Fruit fly (Drosophila melanogaster): Measurements from ENCODE around the gene CG1662.

CG1662 gene

DNA sequence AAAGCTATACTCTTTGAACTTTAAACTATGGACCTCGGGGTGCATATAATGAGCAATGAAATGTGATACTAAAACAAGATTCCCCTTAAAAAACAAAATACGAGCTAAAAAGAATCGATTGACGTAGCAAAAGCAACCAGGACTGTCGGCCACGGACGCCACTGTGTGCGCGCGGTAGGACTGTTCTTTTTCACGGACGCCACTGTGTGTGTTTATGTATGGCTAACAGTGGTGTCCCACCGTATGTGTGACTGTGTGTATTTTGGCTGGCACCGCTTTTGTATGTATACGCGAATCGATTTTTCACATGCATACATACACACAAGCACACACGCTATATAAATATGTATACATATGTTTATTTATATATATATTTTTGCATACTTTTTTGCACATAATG lies 3.6 kb upstream of the CG1662 start:
- no peak for TF ChIP-seq Ets97D (GFP tag; optimal IDR thresholded peaks at IDR 0.05)
- TF ChIP-seq CG1647 (GFP tag; optimal IDR thresholded peaks at IDR 0.05): peak; percentile 43
- TF ChIP-seq HLH4C (GFP tag; IDR thresholded peaks at IDR 0.05; ENCODE audit: partially characterized antibody): no peak
- no peak for TF ChIP-seq Poxn (GFP tag; IDR thresholded peaks at IDR 0.05)
- TF ChIP-seq CG32772 (GFP tag; IDR thresholded peaks at IDR 0.05): peak; percentile 38; the same call in 1 of the 2 replicates
- peak; percentile 20; the same call in 1 of the 2 replicates for TF ChIP-seq CG1024 (GFP tag; IDR thresholded peaks at IDR 0.05)
- peak; percentile 17 for TF ChIP-seq CG4617 (GFP tag; optimal IDR thresholded peaks at IDR 0.05; ENCODE audit: borderline replicate concordance)
- TF ChIP-seq Oli (tag; optimal IDR thresholded peaks at IDR 0.05): peak; percentile 4
- TF ChIP-seq esg (GFP tag; conservative IDR thresholded peaks at IDR 0.05): no peak
- peak; percentile 62 for TF ChIP-seq h (optimal IDR thresholded peaks at IDR 0.05)
- TF ChIP-seq ewg (GFP tag; optimal IDR thresholded peaks at IDR 0.05): peak; percentile 12
- peak; percentile 40 for TF ChIP-seq B-H2 (GFP tag; optimal IDR thresholded peaks at IDR 0.05)
- no peak for TF ChIP-seq CG15479 (GFP tag; optimal IDR thresholded peaks at IDR 0.05)
- TF ChIP-seq rib (GFP tag; IDR thresholded peaks at IDR 0.05): peak; percentile 90
- peak; percentile 34 for TF ChIP-seq Xrp1 (GFP tag; IDR thresholded peaks at IDR 0.05)
- peak; percentile 52 for TF ChIP-seq CG12155 (GFP tag; optimal IDR thresholded peaks at IDR 0.05)
- peak; percentile 35 for TF ChIP-seq slp2 (GFP tag; optimal IDR thresholded peaks at IDR 0.05)
- TF ChIP-seq CG4707 (GFP tag; optimal IDR thresholded peaks at IDR 0.05): no peak
- no peak for TF ChIP-seq gcm (GFP tag; optimal IDR thresholded peaks at IDR 0.05)
- TF ChIP-seq CG4424 (GFP tag; optimal IDR thresholded peaks at IDR 0.05): peak; percentile 49
- TF ChIP-seq kay (GFP tag; optimal IDR thresholded peaks at IDR 0.05): peak; percentile 42
- no peak for TF ChIP-seq lov (optimal IDR thresholded peaks at IDR 0.05)
- TF ChIP-seq lov (GFP tag; IDR thresholded peaks at IDR 0.05): no peak
- TF ChIP-seq Stat92E (GFP tag; optimal IDR thresholded peaks at IDR 0.05): no peak
- peak; percentile 37; the same call in 1 of the 2 replicates for TF ChIP-seq Dref (GFP tag; IDR thresholded peaks at IDR 0.05)
- no peak for TF ChIP-seq Fer2 (tag; optimal IDR thresholded peaks at IDR 0.05)
- no peak for TF ChIP-seq luna (GFP tag; optimal IDR thresholded peaks at IDR 0.05)
- no peak for TF ChIP-seq ssp (GFP tag; IDR thresholded peaks at IDR 0.05)
- TF ChIP-seq CG15269 (tag; optimal IDR thresholded peaks at IDR 0.05): peak; percentile 53
- TF ChIP-seq ken (GFP tag; IDR thresholded peaks at IDR 0.05): peak; percentile 62; the same call in 2 of the 3 replicates
- TF ChIP-seq CG14050 (GFP tag; IDR thresholded peaks at IDR 0.05): peak; percentile 40; the same call in 1 of the 3 replicates
- peak; percentile 35 for TF ChIP-seq CG12071 (GFP tag; optimal IDR thresholded peaks at IDR 0.05)
- TF ChIP-seq CkIIα-i1 (GFP tag; IDR thresholded peaks at IDR 0.05): no peak
- peak; percentile 32 for TF ChIP-seq Chrac-16 (GFP tag; optimal IDR thresholded peaks at IDR 0.05)
- TF ChIP-seq CG14710 (tag; optimal IDR thresholded peaks at IDR 0.05): peak; percentile 13
- TF ChIP-seq CG4404 (GFP tag; IDR thresholded peaks at IDR 0.05): no peak
- peak; percentile 24 for TF ChIP-seq CG17568 (GFP tag; optimal IDR thresholded peaks at IDR 0.05)
- peak; percentile 73 for TF ChIP-seq nom (GFP tag; optimal IDR thresholded peaks at IDR 0.05)
- TF ChIP-seq CG13287 (GFP tag; IDR thresholded peaks at IDR 0.05; ENCODE audit: partially characterized antibody): peak; percentile 10; the same call in 1 of the 2 replicates
- peak; percentile 18 for TF ChIP-seq CG12236 (GFP tag; optimal IDR thresholded peaks at IDR 0.05)
- 0 out of 2 replicates have a peak, but pooled peaks have one; percentile 16 for TF ChIP-seq ttk (GFP tag; IDR thresholded peaks at IDR 0.05)
- TF ChIP-seq shn (GFP tag; optimal IDR thresholded peaks at IDR 0.05): peak; percentile 44
- TF ChIP-seq CG3163 (GFP tag; optimal IDR thresholded peaks at IDR 0.05): peak; percentile 46
- TF ChIP-seq lmd (GFP tag; IDR thresholded peaks at IDR 0.05): peak; percentile 33; the same call in 1 of the 2 replicates
- peak; percentile 99 for TF ChIP-seq onecut (GFP tag; IDR thresholded peaks at IDR 0.05)
- TF ChIP-seq CG4328 (GFP tag; optimal IDR thresholded peaks at IDR 0.05): no peak
- peak; percentile 48 for TF ChIP-seq CG7786 (GFP tag; optimal IDR thresholded peaks at IDR 0.05)
- TF ChIP-seq CG31224 (GFP tag; IDR thresholded peaks at IDR 0.05): no peak
- no peak for TF ChIP-seq tll (GFP tag; optimal IDR thresholded peaks at IDR 0.05)
- TF ChIP-seq grau (tag; optimal IDR thresholded peaks at IDR 0.05): peak; percentile 40
- no peak for TF ChIP-seq abd-A (tag; optimal IDR thresholded peaks at IDR 0.05)

All from whole organism, embryonic.